Worm (Caenorhabditis elegans): ENCODE measurements around the gene apy-1.

The apy-1 gene

DNA sequence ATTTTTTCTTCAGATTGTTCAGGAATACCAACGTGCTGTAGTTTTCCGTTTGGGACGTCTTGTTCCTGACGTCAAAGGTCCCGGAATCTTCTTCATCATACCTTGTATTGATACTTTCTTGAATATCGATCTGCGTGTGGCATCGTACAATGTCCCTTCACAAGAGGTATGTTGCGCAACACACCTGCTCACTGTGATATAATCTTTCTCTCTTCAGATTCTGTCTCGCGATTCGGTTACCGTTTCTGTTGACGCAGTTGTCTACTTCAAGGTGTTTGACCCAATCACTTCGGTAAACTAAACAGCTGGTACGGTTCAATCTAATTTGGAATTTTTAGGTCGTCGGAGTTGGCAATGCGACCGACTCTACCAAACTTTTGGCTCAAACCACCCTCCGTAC is 6.1 kb downstream of the apy-1 start:
- TF ChIP-seq C34F6.9 (tag; optimal IDR thresholded peaks at IDR 0.05) (no peak), sem-4 (tag; optimal IDR thresholded peaks at IDR 0.05) (no peak), sma-3 (GFP tag; optimal IDR thresholded peaks at IDR 0.05) (no peak), unc-55 (GFP tag; optimal IDR thresholded peaks at IDR 0.05) (no peak)

DNA sequence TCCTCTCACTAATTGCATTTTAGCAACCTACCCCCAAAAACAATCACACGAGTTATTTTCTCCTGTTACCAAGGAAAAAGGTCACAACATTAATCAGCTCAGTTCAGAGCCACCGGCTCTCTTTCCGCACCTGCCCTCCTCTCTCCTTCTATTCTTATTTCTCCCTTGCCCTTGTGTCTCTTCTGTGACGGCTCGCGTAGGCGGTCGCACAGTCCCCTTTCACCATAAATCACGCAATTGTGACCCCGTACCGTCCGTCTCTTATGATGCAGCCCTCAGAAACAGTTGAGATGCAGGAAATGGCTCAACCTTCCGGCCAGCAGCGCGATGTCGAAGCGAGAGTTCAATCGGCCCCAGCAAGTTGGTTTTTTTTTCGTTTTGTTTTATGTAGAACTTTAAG is 6.9 kb downstream of the apy-1 start, which contains the start of gene sto-1:
Gene sto-1 (plus strand): TSS at position 200 of the 400 bp plus-strand sequence.
- no peak for TF ChIP-seq nhr-77 (tag; optimal IDR thresholded peaks at IDR 0.05)
- no peak for TF ChIP-seq ceh-16 (tag; optimal IDR thresholded peaks at IDR 0.05)
- no peak for TF ChIP-seq egl-27 (tag; optimal IDR thresholded peaks at IDR 0.05)
- no peak for TF ChIP-seq dmd-4 (tag; optimal IDR thresholded peaks at IDR 0.05)
- TF ChIP-seq peb-1 (tag; optimal IDR thresholded peaks at IDR 0.05), result no peak
- no peak for TF ChIP-seq mab-5 (tag; optimal IDR thresholded peaks at IDR 0.05)
- no peak for TF ChIP-seq gmeb-1 (tag; optimal IDR thresholded peaks at IDR 0.05)
- no peak for TF ChIP-seq nhr-25 (tag; optimal IDR thresholded peaks at IDR 0.05)
- no peak for TF ChIP-seq lin-13 (GFP tag; optimal IDR thresholded peaks at IDR 0.05)
- TF ChIP-seq R02D3.7 (tag; optimal IDR thresholded peaks at IDR 0.05), result no peak
- TF ChIP-seq F13H6.1 (tag; optimal IDR thresholded peaks at IDR 0.05), result no peak
- no peak for TF ChIP-seq nhr-6 (tag; optimal IDR thresholded peaks at IDR 0.05)
- no peak for TF ChIP-seq nhr-21 (tag; optimal IDR thresholded peaks at IDR 0.05)
- no peak for TF ChIP-seq ZK546.5 (tag; optimal IDR thresholded peaks at IDR 0.05)
- TF ChIP-seq elt-1 (tag; optimal IDR thresholded peaks at IDR 0.05), result no peak
- TF ChIP-seq mdl-1 (tag; optimal IDR thresholded peaks at IDR 0.05), result no peak
- TF ChIP-seq snpc-4 (tag; optimal IDR thresholded peaks at IDR 0.05), result no peak
- no peak for TF ChIP-seq unc-39 (tag; optimal IDR thresholded peaks at IDR 0.05)
- no peak for TF ChIP-seq sma-3 (GFP tag; optimal IDR thresholded peaks at IDR 0.05)

DNA sequence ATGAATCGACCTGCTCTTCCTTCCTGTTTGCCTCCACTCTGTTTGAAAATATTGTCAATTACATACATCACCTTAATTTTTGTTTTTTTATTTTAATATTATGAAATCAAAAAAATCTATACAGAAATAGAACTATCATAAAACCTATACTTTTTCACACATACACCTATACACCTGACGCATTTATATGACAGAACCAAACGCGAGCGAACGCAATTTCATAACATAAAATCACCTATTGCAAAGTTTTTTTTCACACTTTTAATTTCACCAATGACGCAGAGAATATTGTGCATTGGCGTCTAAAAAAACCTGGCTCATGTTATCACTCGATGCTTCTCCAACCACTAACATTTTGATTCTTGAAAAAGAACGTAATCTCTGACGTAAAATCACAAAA is 7.5 kb downstream of the apy-1 start:
- no peak for TF ChIP-seq lin-11 (tag; optimal IDR thresholded peaks at IDR 0.05)
- no peak for TF ChIP-seq nhr-11 (tag; optimal IDR thresholded peaks at IDR 0.05)
- TF ChIP-seq alr-1 (tag; optimal IDR thresholded peaks at IDR 0.05), result no peak
- TF ChIP-seq nhr-129 (tag; optimal IDR thresholded peaks at IDR 0.05), result no peak
- TF ChIP-seq lin-13 (GFP tag; optimal IDR thresholded peaks at IDR 0.05), result no peak
- no peak for TF ChIP-seq snpc-4 (tag; optimal IDR thresholded peaks at IDR 0.05)
- TF ChIP-seq ZK546.5 (tag; optimal IDR thresholded peaks at IDR 0.05), result no peak
- TF ChIP-seq blmp-1 (tag; optimal IDR thresholded peaks at IDR 0.05; ENCODE audit: insufficient read depth), result no peak
- TF ChIP-seq sem-4 (tag; optimal IDR thresholded peaks at IDR 0.05), result no peak
- no peak for TF ChIP-seq nhr-12 (tag; optimal IDR thresholded peaks at IDR 0.05)
- no peak for TF ChIP-seq crh-2 (tag; optimal IDR thresholded peaks at IDR 0.05)
- TF ChIP-seq fos-1 (tag; optimal IDR thresholded peaks at IDR 0.05), result no peak
- TF ChIP-seq lin-39 (tag; optimal IDR thresholded peaks at IDR 0.05), result no peak
- no peak for TF ChIP-seq gmeb-1 (tag; optimal IDR thresholded peaks at IDR 0.05)
- TF ChIP-seq nhr-6 (tag; optimal IDR thresholded peaks at IDR 0.05), result no peak
- TF ChIP-seq sma-3 (GFP tag; optimal IDR thresholded peaks at IDR 0.05), result no peak

ce11 chrX:7558928-7559455 is 10.5 kb downstream of the apy-1 start, which contains the start of the genes PDB1.1 and F08C6.5:
Gene PDB1.1 (minus strand): TSS chrX:7559085.
Gene F08C6.5 (plus strand): TSS chrX:7559405.
- TF ChIP-seq ceh-16 (tag; optimal IDR thresholded peaks at IDR 0.05), result no peak
- peak; percentile 11 for TF ChIP-seq crh-2 (tag; optimal IDR thresholded peaks at IDR 0.05)
- TF ChIP-seq fos-1 (tag; optimal IDR thresholded peaks at IDR 0.05), result peak; percentile 72

- TF ChIP-seq mab-5 (tag; optimal IDR thresholded peaks at IDR 0.05) (no peak), peb-1 (tag; optimal IDR thresholded peaks at IDR 0.05) (no peak)
These were observed 15.2 kb downstream of the apy-1 start, which contains the start of gene F46C8.8 for ce11 chrX:7554326-7554725. Gene F46C8.8 (minus strand): TSS chrX:7554426.

DNA sequence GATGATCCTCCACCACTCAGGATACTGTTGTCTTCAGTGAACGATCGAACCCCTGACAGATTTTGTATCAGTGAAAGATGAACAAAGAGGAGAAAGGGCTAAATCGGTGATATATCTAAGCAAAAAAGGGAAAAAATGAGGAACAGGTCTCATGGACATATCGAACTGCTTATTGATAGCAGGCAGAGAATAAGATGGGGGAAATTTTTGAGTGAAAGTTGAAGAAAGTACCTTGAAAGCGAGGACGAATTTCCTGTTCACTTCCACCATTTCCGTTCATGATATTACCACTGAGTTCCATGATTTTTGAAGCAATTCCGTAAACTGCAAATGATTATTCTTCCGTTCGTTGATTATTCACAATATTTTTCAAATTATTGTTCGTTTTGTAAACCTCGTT is 16.2 kb downstream of the apy-1 start:
- TF ChIP-seq snpc-4 (tag; optimal IDR thresholded peaks at IDR 0.05) (no peak), blmp-1 (tag; optimal IDR thresholded peaks at IDR 0.05; ENCODE audit: insufficient read depth) (peak; percentile 77), elt-1 (tag; optimal IDR thresholded peaks at IDR 0.05) (no peak)

Measured in whole organism, L2 larva.